Worm (Caenorhabditis elegans) whole organism, L1 larva: ENCODE data around the gene C33H5.2.
A peak's percentile ranks its signal among the peaks of the same experiment; 100 is the strongest.

ENCODE experiments used
- C04F5.9 ChIP-seq: sonication (generic microtip); optimal IDR thresholded peaks from 2 replicates; lab custom pipeline; 2016; ENCODE audit warnings: missing genetic modification characterization, missing compliant biosample characterization
- F16B12.6 ChIP-seq: fragments of 150-350 bp; optimal IDR thresholded peaks from 2 replicates; lab custom pipeline; 2014; ENCODE audit warnings: missing biosample characterization, missing genetic modification characterization
- Y116A8C.19 ChIP-seq: sonication (generic microtip); optimal IDR thresholded peaks from 2 replicates; lab custom pipeline; 2016; ENCODE audit warnings: missing compliant biosample characterization, missing genetic modification characterization, borderline replicate concordance
- alr-1 ChIP-seq: fragments of 200-800 bp; sonication (Bioruptor generic); optimal IDR thresholded peaks from 2 replicates; lab custom pipeline; 2018; ENCODE audit warnings: borderline replicate concordance, mild to moderate bottlenecking, missing genetic modification characterization, missing compliant biosample characterization
- aly-2 ChIP-seq: fragments of 150-350 bp; optimal IDR thresholded peaks from 2 replicates; lab custom pipeline; 2014; ENCODE audit warnings: missing biosample characterization, missing genetic modification characterization
- blmp-1 ChIP-seq: fragments of 150-350 bp; optimal IDR thresholded peaks from 2 replicates; lab custom pipeline; 2014; ENCODE audit warnings: missing biosample characterization, missing genetic modification characterization
- ceh-8 ChIP-seq: fragments of 200-800 bp; sonication (Bioruptor generic); optimal IDR thresholded peaks from 2 replicates; lab custom pipeline; 2018; ENCODE audit warnings: mild to moderate bottlenecking, missing genetic modification characterization, moderate library complexity, missing compliant biosample characterization
- ceh-90 ChIP-seq: sonication (generic microtip); optimal IDR thresholded peaks from 2 replicates; lab custom pipeline; 2016; ENCODE audit warnings: missing genetic modification characterization, missing compliant biosample characterization
- efl-1 ChIP-seq, 4 experiments: fragments of 150-350 bp; optimal IDR thresholded peaks in 3 of 4; peaks in 1 of 4; 1 replicate in 1 of 4; 2 replicates in 3 of 4; lab custom pipeline; 2014; ENCODE audit warnings: missing biosample characterization in 2 of 4, missing genetic modification characterization in 2 of 4, missing genetic modification reagents in 2 of 4
- efl-3 ChIP-seq: fragments of 200-800 bp; sonication (Bioruptor generic); optimal IDR thresholded peaks from 2 replicates; lab custom pipeline; 2018; ENCODE audit warnings: mild to moderate bottlenecking, missing genetic modification characterization, missing compliant biosample characterization
- ets-5 ChIP-seq: fragments of 200-800 bp; sonication (Bioruptor generic); IDR thresholded peaks from 2 replicates; pipeline ENCODE4 v1.3.6; 2022; ENCODE audit warnings: missing genetic modification characterization, missing compliant biosample characterization
- fkh-4 ChIP-seq: sonication (generic microtip); optimal IDR thresholded peaks from 2 replicates; lab custom pipeline; 2016; ENCODE audit warnings: missing compliant biosample characterization, missing genetic modification characterization, borderline replicate concordance
- grh-1 ChIP-seq: fragments of 200-800 bp; sonication (Bioruptor generic); IDR thresholded peaks from 2 replicates; pipeline ENCODE4 v1.3.6; 2022; ENCODE audit warnings: missing genetic modification reagents, missing genetic modification characterization, missing compliant biosample characterization
- hlh-4 ChIP-seq: sonication (generic microtip); optimal IDR thresholded peaks from 2 replicates; lab custom pipeline; 2016; ENCODE audit warnings: mild to moderate bottlenecking, missing genetic modification characterization, missing compliant biosample characterization
- irx-1 ChIP-seq: sonication (generic microtip); optimal IDR thresholded peaks from 2 replicates; lab custom pipeline; 2016; ENCODE audit warnings: missing genetic modification characterization, missing compliant biosample characterization
- lin-14 ChIP-seq: fragments of 200-800 bp; sonication (Bioruptor generic); optimal IDR thresholded peaks from 2 replicates; lab custom pipeline; 2018; ENCODE audit warnings: mild to moderate bottlenecking, missing genetic modification characterization, moderate library complexity, missing compliant biosample characterization
- lin-15B ChIP-seq: fragments of 150-350 bp; sonication (generic microtip); optimal IDR thresholded peaks from 3 replicates; lab custom pipeline; 2014; ENCODE audit warnings: missing biosample characterization, missing genetic modification characterization
- mef-2 ChIP-seq: fragments of 150-350 bp; optimal IDR thresholded peaks from 2 replicates; lab custom pipeline; 2014; ENCODE audit warnings: missing biosample characterization, missing genetic modification characterization
- nhr-20 ChIP-seq: sonication (generic microtip); optimal IDR thresholded peaks from 2 replicates; lab custom pipeline; 2016; ENCODE audit warnings: mild to moderate bottlenecking, missing genetic modification characterization, missing compliant biosample characterization
- nhr-47 ChIP-seq: sonication (generic microtip); optimal IDR thresholded peaks from 2 replicates; lab custom pipeline; 2016; ENCODE audit warnings: mild to moderate bottlenecking, missing genetic modification characterization, moderate library complexity, missing compliant biosample characterization
- nhr-71 ChIP-seq: sonication (generic microtip); optimal IDR thresholded peaks from 2 replicates; lab custom pipeline; 2016; ENCODE audit warnings: mild to moderate bottlenecking, missing genetic modification characterization, moderate library complexity, missing compliant biosample characterization
- nhr-84 ChIP-seq: sonication (generic microtip); optimal IDR thresholded peaks from 2 replicates; lab custom pipeline; 2017; ENCODE audit warnings: missing biosample characterization, missing genetic modification characterization
- nhr-85 ChIP-seq: sonication (generic microtip); peaks from one replicate; lab custom pipeline; 2016; ENCODE audit warnings: missing genetic modification characterization, inconsistent platforms, missing compliant biosample characterization
- nhr-90 ChIP-seq: sonication (generic microtip); optimal IDR thresholded peaks from 2 replicates; lab custom pipeline; 2016; ENCODE audit warnings: mild to moderate bottlenecking, missing genetic modification characterization, missing compliant biosample characterization; ENCODE audit not compliant: poor library complexity
- pag-3 ChIP-seq: sonication (generic microtip); optimal IDR thresholded peaks from 2 replicates; lab custom pipeline; 2017; ENCODE audit warnings: missing genetic modification characterization, mild to moderate bottlenecking, missing compliant biosample characterization, antibody characterized with exemption, borderline replicate concordance; ENCODE audit not compliant: insufficient read depth
- skn-1 ChIP-seq: fragments of 150-350 bp; optimal IDR thresholded peaks from 2 replicates; lab custom pipeline; 2014; ENCODE audit warnings: missing biosample characterization, missing genetic modification characterization
- snpc-4 ChIP-seq: fragments of 150-350 bp; optimal IDR thresholded peaks from 2 replicates; lab custom pipeline; 2014; ENCODE audit warnings: missing biosample characterization, missing genetic modification characterization
- snu-23 ChIP-seq: sonication (generic microtip); optimal IDR thresholded peaks from 2 replicates; lab custom pipeline; 2016; ENCODE audit warnings: missing genetic modification characterization, missing compliant biosample characterization
- sox-4 ChIP-seq: sonication (generic microtip); optimal IDR thresholded peaks from 2 replicates; lab custom pipeline; 2016; ENCODE audit warnings: missing genetic modification characterization, missing compliant biosample characterization
- sptf-1 ChIP-seq: fragments of 150-350 bp; optimal IDR thresholded peaks from 2 replicates; lab custom pipeline; 2014; ENCODE audit warnings: missing biosample characterization, missing genetic modification characterization
- sup-37 ChIP-seq: fragments of 200-800 bp; sonication (Bioruptor generic); optimal IDR thresholded peaks from 2 replicates; lab custom pipeline; 2018; ENCODE audit warnings: mild to moderate bottlenecking, missing genetic modification characterization, missing compliant biosample characterization
- tlp-1 ChIP-seq: fragments of 150-350 bp; optimal IDR thresholded peaks from 2 replicates; lab custom pipeline; 2014; ENCODE audit warnings: missing biosample characterization, missing genetic modification characterization
- unc-130 ChIP-seq: fragments of 150-350 bp; optimal IDR thresholded peaks from 2 replicates; lab custom pipeline; 2017; ENCODE audit warnings: missing biosample characterization, missing genetic modification characterization, inconsistent platforms
- unc-62 ChIP-seq: fragments of 150-350 bp; optimal IDR thresholded peaks from 2 replicates; lab custom pipeline; 2014; ENCODE audit warnings: missing biosample characterization, missing genetic modification reagents, missing genetic modification characterization

C33H5.2 gene

ce11 chrIV:7796432-7797113 lies 8.3 kb upstream of the C33H5.2 start, which contains the start of gene sgo-1:
TSS of gene sgo-1 (minus strand) at chrIV:7796482.
- TF ChIP-seq grh-1 (GFP tag; lab: Robert Waterston, UW) (no peak), nhr-47 (tag; lab: Kevin White, UChicago) (no peak), efl-1 (optimal IDR thresholded peaks at IDR 0.05; lab: Kevin White, UChicago) (peak; percentile 1 to 16), efl-1 (GFP tag; optimal IDR thresholded peaks at IDR 0.05 in 1 of 2; lab: Kevin White, UChicago) (no peak)

- TF ChIP-seq nhr-20 (tag; lab: Kevin White, UChicago) (no peak), nhr-85 (tag; lab: Kevin White, UChicago) (no peak), snu-23 (GFP tag; lab: Kevin White, UChicago) (no peak), snpc-4 (no peak)
Observed at ce11 chrIV:7800338-7800737, 4.5 kb upstream of the C33H5.2 start.

ce11 chrIV:7803250-7803649 lies 1.6 kb upstream of the C33H5.2 start, which contains the start of gene C33H5.16:
TSS of gene C33H5.16 (minus strand) at chrIV:7803350.
- no peak for TF ChIP-seq efl-3 (GFP tag; lab: Kevin White, UChicago)
- TF ChIP-seq nhr-85 (tag; lab: Kevin White, UChicago): no peak
- TF ChIP-seq sup-37 (GFP tag; lab: Kevin White, UChicago): no peak
- TF ChIP-seq aly-2 (tag; lab: Kevin White, UChicago): no peak
- TF ChIP-seq unc-62: no peak
- TF ChIP-seq efl-1 (optimal IDR thresholded peaks at IDR 0.05; lab: Kevin White, UChicago): no peak
- no peak for TF ChIP-seq efl-1 (GFP tag; optimal IDR thresholded peaks at IDR 0.05 in 1 of 2; lab: Kevin White, UChicago)
- TF ChIP-seq lin-14: no peak
- no peak for TF ChIP-seq nhr-71 (tag; lab: Kevin White, UChicago)
- no peak for TF ChIP-seq pag-3 (tag; lab: Kevin White, UChicago)
- TF ChIP-seq sptf-1 (tag; lab: Kevin White, UChicago): no peak
- TF ChIP-seq fkh-4 (tag; lab: Kevin White, UChicago): no peak
- TF ChIP-seq nhr-47 (tag; lab: Kevin White, UChicago): no peak
- TF ChIP-seq C04F5.9 (tag; lab: Kevin White, UChicago): no peak
- TF ChIP-seq sox-4 (tag; lab: Kevin White, UChicago): no peak
- TF ChIP-seq irx-1 (tag; lab: Kevin White, UChicago): no peak

- TF ChIP-seq tlp-1 (no peak), blmp-1 (tag; lab: Kevin White, UChicago) (peak; percentile 10), C04F5.9 (tag; lab: Kevin White, UChicago) (no peak), hlh-4 (tag; lab: Kevin White, UChicago) (no peak), F16B12.6 (tag; lab: Kevin White, UChicago) (no peak), efl-1 (optimal IDR thresholded peaks at IDR 0.05; lab: Kevin White, UChicago) (no peak), efl-1 (GFP tag; optimal IDR thresholded peaks at IDR 0.05 in 1 of 2; lab: Kevin White, UChicago) (peak in 1 of 2 experiments; percentile 53), snu-23 (GFP tag; lab: Kevin White, UChicago) (no peak), ets-5 (GFP tag; lab: Robert Waterston, UW) (no peak), ceh-90 (tag; lab: Kevin White, UChicago) (no peak), skn-1 (no peak), unc-62 (no peak), nhr-90 (tag; lab: Kevin White, UChicago) (no peak)
- TF ChIP-seq, all 84 proteins: peak for 2
Observed at ce11 chrIV:7808583-7808982, 3.7 kb downstream of the C33H5.2 start, which contains the start of gene C33H5.1. TSS of gene C33H5.1 (plus strand) at chrIV:7808912.

ce11 chrIV:7812709-7813108 lies 7.9 kb downstream of the C33H5.2 start, which contains the start of gene zgpa-1:
TSS of gene zgpa-1 (minus strand) at chrIV:7812809.
- TF ChIP-seq nhr-84 (no peak), snu-23 (GFP tag; lab: Kevin White, UChicago) (no peak), hlh-4 (tag; lab: Kevin White, UChicago) (no peak), nhr-47 (tag; lab: Kevin White, UChicago) (no peak), ceh-8 (GFP tag; lab: Kevin White, UChicago) (no peak), lin-15B (tag; lab: Kevin White, UChicago) (no peak), ceh-90 (tag; lab: Kevin White, UChicago) (no peak), alr-1 (no peak), unc-130 (tag; lab: Kevin White, UChicago) (no peak), F16B12.6 (tag; lab: Kevin White, UChicago) (no peak), Y116A8C.19 (tag; lab: Kevin White, UChicago) (no peak), mef-2 (tag; lab: Kevin White, UChicago) (no peak)
